Worm (Caenorhabditis elegans): ENCODE data around the gene ctbp-1.

ctbp-1 gene

DNA sequence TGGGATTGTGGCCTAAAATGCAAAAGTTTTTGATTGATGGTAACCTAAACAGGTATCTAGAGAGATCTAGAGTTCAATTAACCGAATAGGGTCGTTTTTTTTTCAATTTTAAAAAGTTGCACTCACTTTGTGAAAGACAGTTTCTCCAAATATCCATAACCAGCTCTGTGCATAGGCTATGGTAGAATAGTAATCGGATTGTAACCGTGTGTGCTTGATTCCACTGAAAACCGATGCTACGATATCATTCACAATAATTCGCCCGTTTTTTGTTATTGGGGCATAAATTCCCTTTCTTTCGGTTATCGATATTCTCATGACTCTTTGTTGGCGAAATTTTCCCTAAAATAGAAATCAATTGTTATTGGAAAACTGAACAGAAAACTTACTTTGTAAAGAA lies 10.4 kb upstream of the ctbp-1 start:
- TF ChIP-seq nhr-102 (tag; optimal IDR thresholded peaks at IDR 0.05): no peak
- TF ChIP-seq unc-62 (GFP tag; optimal IDR thresholded peaks at IDR 0.05 in 1 of 2): peak in 1 of 2 experiments; percentile 94
- TF ChIP-seq unc-62 (tag; optimal IDR thresholded peaks at IDR 0.05): no peak
- peak; percentile 53 for TF ChIP-seq duxl-1 (tag; optimal IDR thresholded peaks at IDR 0.05; ENCODE audit: poor library complexity)

DNA sequence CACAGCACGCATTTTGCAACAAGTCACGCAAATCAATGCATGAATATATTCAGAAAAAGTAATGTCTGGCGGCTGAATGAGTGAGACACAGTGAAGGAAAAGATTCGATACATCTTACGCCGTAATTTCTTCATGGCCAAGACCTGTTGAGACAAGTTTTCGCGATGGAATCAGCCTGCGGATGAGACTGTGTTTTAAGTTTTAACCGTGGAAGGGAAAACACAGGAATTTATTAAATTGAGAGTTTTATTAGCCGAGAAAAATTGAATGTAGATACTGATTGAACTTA lies 8.4 kb upstream of the ctbp-1 start, which contains the start of gene hog-1:
TSS of gene hog-1 (minus strand) at position 101 of the 289 bp plus-strand sequence.
- TF ChIP-seq spr-1 (tag; optimal IDR thresholded peaks at IDR 0.05): no peak
- no peak for TF ChIP-seq rbr-2 (tag; optimal IDR thresholded peaks at IDR 0.05)
- no peak for TF ChIP-seq aly-2 (tag; optimal IDR thresholded peaks at IDR 0.05)
- no peak for TF ChIP-seq lin-39 (tag; optimal IDR thresholded peaks at IDR 0.05)
- no peak for TF ChIP-seq sdz-12 (GFP tag; optimal IDR thresholded peaks at IDR 0.05)
- TF ChIP-seq ceh-44 (GFP tag; IDR thresholded peaks at IDR 0.05): no peak
- TF ChIP-seq nhr-77 (tag; optimal IDR thresholded peaks at IDR 0.05): no peak
- no peak for TF ChIP-seq hlh-11 (tag; optimal IDR thresholded peaks at IDR 0.05)
- no peak for TF ChIP-seq nhr-111 (GFP tag; optimal IDR thresholded peaks at IDR 0.05)

DNA sequence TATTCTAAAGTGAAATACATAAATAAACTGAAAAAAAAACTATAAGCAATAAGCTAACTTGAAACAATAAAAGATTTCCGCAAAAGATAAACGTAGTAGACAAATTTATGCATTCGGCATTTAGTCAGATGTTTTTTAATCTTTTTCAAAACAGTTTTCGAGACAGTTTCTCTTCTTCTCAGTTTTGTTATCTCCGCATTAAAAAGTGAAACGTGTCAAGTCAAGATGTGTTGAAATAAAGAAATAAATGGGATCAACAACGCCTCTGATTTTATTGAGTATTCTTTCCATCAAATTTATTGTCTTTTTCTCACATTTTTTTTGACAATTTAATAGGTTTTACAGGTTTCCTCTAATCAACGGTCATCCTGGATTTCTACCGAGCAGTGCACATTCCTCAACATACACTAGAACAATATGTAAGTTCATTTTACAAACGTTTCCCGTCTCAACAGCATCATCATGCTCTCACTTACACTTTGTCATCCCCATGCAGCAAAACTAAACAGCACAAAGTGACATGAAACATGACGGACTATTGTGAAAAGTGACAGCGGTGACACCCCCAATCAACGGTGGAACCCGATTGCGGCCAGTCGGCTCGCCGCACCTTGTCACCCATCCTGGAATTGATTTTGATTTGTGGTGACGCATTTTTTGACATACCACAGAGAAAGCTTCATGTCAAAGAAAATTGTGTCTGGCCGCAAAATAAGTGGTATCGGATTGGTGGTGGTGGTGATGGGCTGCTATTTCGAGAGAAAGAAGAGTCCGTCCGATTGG lies 7.9 kb upstream of the ctbp-1 start:
- TF ChIP-seq mxl-3 (GFP tag; optimal IDR thresholded peaks at IDR 0.05) (peak; percentile 4), T26A8.4 (GFP tag; IDR thresholded peaks at IDR 0.05) (no peak), unc-62 (GFP tag; optimal IDR thresholded peaks at IDR 0.05 in 1 of 2) (peak in 1 of 2 experiments; percentile 57), unc-62 (tag; optimal IDR thresholded peaks at IDR 0.05) (no peak)

ce11 chrX:5859161-5859560 lies 3.3 kb upstream of the ctbp-1 start:
- TF ChIP-seq dmd-6 (GFP tag; IDR thresholded peaks at IDR 0.05) (no peak), hlh-11 (tag; optimal IDR thresholded peaks at IDR 0.05) (no peak), R02D3.7 (tag; optimal IDR thresholded peaks at IDR 0.05) (no peak), nhr-41 (GFP tag; IDR thresholded peaks at IDR 0.05) (no peak), fkh-10 (GFP tag; optimal IDR thresholded peaks at IDR 0.05) (peak; percentile 51)

ce11 chrX:5868030-5868429 lies 5.5 kb downstream of the ctbp-1 start:
- TF ChIP-seq vab-7 (GFP tag; IDR thresholded peaks at IDR 0.05) (0 out of 2 replicates have a peak, but pooled peaks have one; percentile 8), aha-1 (tag) (peak; percentile 40), mes-2 (tag; optimal IDR thresholded peaks at IDR 0.05; ENCODE audit: poor library complexity, severe bottlenecking) (peak; percentile 13), unc-62 (GFP tag; optimal IDR thresholded peaks at IDR 0.05 in 1 of 2) (peak in 1 of 2 experiments; percentile 93), unc-62 (tag; optimal IDR thresholded peaks at IDR 0.05) (no peak), madf-9 (GFP tag; conservative IDR thresholded peaks at IDR 0.05) (no peak)

DNA sequence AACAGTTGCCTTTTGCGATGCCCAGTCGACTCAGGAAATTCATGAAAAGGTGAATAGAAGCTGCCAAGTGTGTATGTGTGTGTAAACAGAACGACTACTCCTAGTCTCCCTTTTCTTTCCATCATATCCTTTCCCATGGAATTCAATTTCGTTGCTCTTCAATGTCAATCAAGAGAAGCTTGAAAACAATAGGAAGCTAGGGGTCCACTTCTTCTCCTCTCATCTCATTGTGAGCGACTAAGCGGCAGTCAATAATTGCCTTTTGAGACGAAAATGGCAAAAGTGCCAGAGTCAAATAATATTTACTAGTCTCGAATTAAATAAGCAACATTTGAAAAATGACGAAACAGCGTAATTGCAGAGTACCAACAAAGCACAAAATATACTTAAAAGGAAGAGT lies 7.1 kb downstream of the ctbp-1 start:
- TF ChIP-seq nhr-48 (tag; optimal IDR thresholded peaks at IDR 0.05) (no peak), zag-1 (tag; optimal IDR thresholded peaks at IDR 0.05) (no peak), hif-1 (tag; optimal IDR thresholded peaks at IDR 0.05) (no peak), zip-11 (GFP tag; IDR thresholded peaks at IDR 0.05) (no peak), nhr-111 (GFP tag; optimal IDR thresholded peaks at IDR 0.05) (no peak), snpc-4 (tag; optimal IDR thresholded peaks at IDR 0.05) (no peak), pha-4 (GFP tag; IDR thresholded peaks at IDR 0.05) (no peak), pha-4 (tag; optimal IDR thresholded peaks at IDR 0.05) (no peak), ctbp-1 (GFP tag; IDR thresholded peaks at IDR 0.05) (no peak), skn-1 (tag; optimal IDR thresholded peaks at IDR 0.05) (no peak), cey-2 (tag; optimal IDR thresholded peaks at IDR 0.05; ENCODE audit: borderline replicate concordance, insufficient read depth) (no peak), ztf-7 (tag; optimal IDR thresholded peaks at IDR 0.05) (no peak), nhr-28 (tag; optimal IDR thresholded peaks at IDR 0.05) (no peak), lim-7 (GFP tag; IDR thresholded peaks at IDR 0.05) (no peak), ZK337.2 (GFP tag; IDR thresholded peaks at IDR 0.05) (no peak), unc-62 (GFP tag; optimal IDR thresholded peaks at IDR 0.05 in 1 of 2) (no peak), unc-62 (tag; optimal IDR thresholded peaks at IDR 0.05) (no peak), lsy-2 (tag; optimal IDR thresholded peaks at IDR 0.05) (no peak)
